Worm (Caenorhabditis elegans) whole organism, L4 larva: ENCODE measurements around the gene F10E9.3.

Experiments used
- jun-1 ChIP-seq: fragments of 150-350 bp; optimal IDR thresholded peaks from 2 replicates; lab custom pipeline; 2014; ENCODE audit warnings: missing biosample characterization, missing genetic modification reagents, missing genetic modification characterization
- mdt-29 ChIP-seq: fragments of 200-800 bp; sonication (Bioruptor generic); IDR thresholded peaks from 2 replicates; pipeline ENCODE4 v1.3.6; 2022; ENCODE audit warnings: missing genetic modification reagents, missing genetic modification characterization, missing compliant biosample characterization
- set-16 ChIP-seq: fragments of 200-800 bp; sonication (Bioruptor generic); IDR thresholded peaks from 2 replicates; pipeline ENCODE4 v1.3.6; 2022; ENCODE audit warnings: missing genetic modification reagents, missing genetic modification characterization, missing compliant biosample characterization
- unc-62 ChIP-seq, 3 experiments: fragments of 150-350 bp in 1 of 3; sonication (generic microtip); optimal IDR thresholded peaks in 2 of 3; peaks in 1 of 3; 1 replicate in 1 of 3; 2 replicates in 2 of 3; lab custom pipeline; 2014 to 2017; ENCODE audit warnings: missing biosample characterization in 3 of 3, missing genetic modification characterization in 3 of 3, missing genetic modification reagents in 3 of 3, missing genotype in 1 of 3

ce11 chrIII:8334432-8334831 is 23.6 kb downstream of the F10E9.3 start, which contains the start of gene ZC262.4:
- TF ChIP-seq mdt-29 (GFP tag; lab: Robert Waterston, UW) (no peak), jun-1 (no peak), unc-62 (GFP tag; optimal IDR thresholded peaks at IDR 0.05 in 1 of 2; lab: Kevin White, UChicago) (no peak), unc-62 (tag; optimal IDR thresholded peaks at IDR 0.05; lab: Kevin White, UChicago) (no peak), set-16 (GFP tag; lab: Robert Waterston, UW) (no peak)
